Worm (Caenorhabditis elegans): ENCODE measurements around the gene str-247.

- TF ChIP-seq med-1 (GFP tag; optimal IDR thresholded peaks at IDR 0.05; ENCODE audit: insufficient read depth) = no peak
- no peak for TF ChIP-seq cog-1 (tag; optimal IDR thresholded peaks at IDR 0.05)
- TF ChIP-seq tab-1 (GFP tag; IDR thresholded peaks at IDR 0.05) = no peak
- TF ChIP-seq ref-1 (GFP tag; conservative IDR thresholded peaks at IDR 0.05) = no peak
Observed at ce11 chrV:3953739-3954138, at the start of gene str-247.

Measured in whole organism, midembryonic.